Fruit fly (Drosophila melanogaster): ENCODE results near the gene Cbs.

dm6 chrX:21041825-21042224, 3.1 kb upstream of the Cbs start, which contains the start of gene Mgstl:
- TF ChIP-seq Vsx2 (GFP tag; optimal IDR thresholded peaks at IDR 0.05; ENCODE audit: partially characterized antibody) = no peak
- TF ChIP-seq Mio (GFP tag; optimal IDR thresholded peaks at IDR 0.05) = no peak
- no peak for TF ChIP-seq sage (GFP tag; optimal IDR thresholded peaks at IDR 0.05)
- TF ChIP-seq OdsH (GFP tag; optimal IDR thresholded peaks at IDR 0.05) = no peak
- TF ChIP-seq ey (GFP tag; optimal IDR thresholded peaks at IDR 0.05) = no peak
- no peak for TF ChIP-seq Abd-B (GFP tag; optimal IDR thresholded peaks at IDR 0.05)
- no peak for TF ChIP-seq lola (GFP tag; optimal IDR thresholded peaks at IDR 0.05)

Measured in whole organism, wandering third instar larva.